Fruit fly (Drosophila melanogaster): ENCODE data around the gene CG43693.

The CG43693 gene

dm6 chr3L:11046559-11046958 is 4.6 kb downstream of the CG43693 start:
- TF ChIP-seq net (GFP tag; optimal IDR thresholded peaks at IDR 0.05) (no peak), topi (GFP tag; optimal IDR thresholded peaks at IDR 0.05) (no peak), fd59A (GFP tag; optimal IDR thresholded peaks at IDR 0.05) (no peak), Sox102F (GFP tag; optimal IDR thresholded peaks at IDR 0.05) (no peak), CG1621 (tag; optimal IDR thresholded peaks at IDR 0.05) (no peak), CG3032 (tag; optimal IDR thresholded peaks at IDR 0.05) (no peak), pdm3 (GFP tag; optimal IDR thresholded peaks at IDR 0.05) (no peak), CG8119 (GFP tag; IDR thresholded peaks at IDR 0.05) (no peak), acj6 (GFP tag; optimal IDR thresholded peaks at IDR 0.05) (no peak), CG10669 (GFP tag; optimal IDR thresholded peaks at IDR 0.05) (no peak), Lpt (GFP tag; optimal IDR thresholded peaks at IDR 0.05) (no peak)

dm6 chr3L:11045009-11045408 is 6.2 kb downstream of the CG43693 start:
- no peak for TF ChIP-seq CG11294 (GFP tag; IDR thresholded peaks at IDR 0.05)
- TF ChIP-seq dsx (GFP tag; optimal IDR thresholded peaks at IDR 0.05; ENCODE audit: poor library complexity, severe bottlenecking): no peak
- TF ChIP-seq CG8119 (GFP tag; IDR thresholded peaks at IDR 0.05): 0 out of 3 replicates have a peak, but pooled peaks have one; percentile 12
- no peak for TF ChIP-seq CG4318 (GFP tag; optimal IDR thresholded peaks at IDR 0.05)
- no peak for TF ChIP-seq cyc (GFP tag; optimal IDR thresholded peaks at IDR 0.05)
- no peak for TF ChIP-seq fkh (GFP tag; optimal IDR thresholded peaks at IDR 0.05)
- TF ChIP-seq Hr4 (GFP tag; optimal IDR thresholded peaks at IDR 0.05): no peak
- no peak for TF ChIP-seq CG8632 (GFP tag; optimal IDR thresholded peaks at IDR 0.05)

dm6 chr3L:11043650-11044049 is 7.5 kb downstream of the CG43693 start:
- TF ChIP-seq CG7368 (GFP tag; optimal IDR thresholded peaks at IDR 0.05) (no peak), achi (GFP tag; optimal IDR thresholded peaks at IDR 0.05) (no peak), dsx (GFP tag; optimal IDR thresholded peaks at IDR 0.05; ENCODE audit: poor library complexity, severe bottlenecking) (no peak), CG8319 (GFP tag; optimal IDR thresholded peaks at IDR 0.05) (no peak)

- no peak for TF ChIP-seq Ets21C (GFP tag; optimal IDR thresholded peaks at IDR 0.05)
- no peak for TF ChIP-seq Eip75B (GFP tag; optimal IDR thresholded peaks at IDR 0.05)
- TF ChIP-seq dsx (GFP tag; optimal IDR thresholded peaks at IDR 0.05; ENCODE audit: poor library complexity, severe bottlenecking): no peak
- TF ChIP-seq Hr38 (GFP tag; optimal IDR thresholded peaks at IDR 0.05): no peak
- no peak for TF ChIP-seq topi (GFP tag; optimal IDR thresholded peaks at IDR 0.05)
- no peak for TF ChIP-seq CG32006 (GFP tag; optimal IDR thresholded peaks at IDR 0.05)
- no peak for TF ChIP-seq achi (GFP tag; optimal IDR thresholded peaks at IDR 0.05)
- no peak for TF ChIP-seq CG34406 (GFP tag; optimal IDR thresholded peaks at IDR 0.05)
- no peak for TF ChIP-seq Sox15 (GFP tag; optimal IDR thresholded peaks at IDR 0.05)
- TF ChIP-seq esn (GFP tag; optimal IDR thresholded peaks at IDR 0.05): no peak
- TF ChIP-seq CG3032 (tag; optimal IDR thresholded peaks at IDR 0.05): no peak
- TF ChIP-seq net (GFP tag; optimal IDR thresholded peaks at IDR 0.05): no peak
- TF ChIP-seq salr (GFP tag; optimal IDR thresholded peaks at IDR 0.05): no peak
- TF ChIP-seq Hr4 (GFP tag; optimal IDR thresholded peaks at IDR 0.05): no peak
- TF ChIP-seq spab (GFP tag; optimal IDR thresholded peaks at IDR 0.05): no peak
- TF ChIP-seq CG3919 (GFP tag; optimal IDR thresholded peaks at IDR 0.05): no peak
- no peak for TF ChIP-seq Ets96B (tag; optimal IDR thresholded peaks at IDR 0.05)
- TF ChIP-seq eg (GFP tag; IDR thresholded peaks at IDR 0.05): no peak
Measured at dm6 chr3L:11041193-11041592, 10.0 kb downstream of the CG43693 start.

- TF ChIP-seq vri (GFP tag; optimal IDR thresholded peaks at IDR 0.05) (peak; percentile 63), fkh (GFP tag; optimal IDR thresholded peaks at IDR 0.05) (no peak)
Measured at dm6 chr3L:11035039-11035438, 16.1 kb downstream of the CG43693 start.
